Worm (Caenorhabditis elegans) whole organism, L1 larva: Measurements from ENCODE around the gene F19C7.4.
A peak's percentile ranks its signal among the peaks of the same experiment; 100 is the strongest.

Experiments
- C16A3.4 ChIP-seq: fragments of 150-350 bp; optimal IDR thresholded peaks from 2 replicates; lab custom pipeline; 2014; ENCODE audit warnings: missing biosample characterization, missing genetic modification characterization
- Y116A8C.19 ChIP-seq: sonication (generic microtip); optimal IDR thresholded peaks from 2 replicates; lab custom pipeline; 2016; ENCODE audit warnings: missing compliant biosample characterization, missing genetic modification characterization, borderline replicate concordance
- aha-1 ChIP-seq: fragments of 150-350 bp; optimal IDR thresholded peaks from 2 replicates; lab custom pipeline; 2014; ENCODE audit warnings: missing biosample characterization, missing genetic modification characterization
- aly-2 ChIP-seq: fragments of 150-350 bp; optimal IDR thresholded peaks from 2 replicates; lab custom pipeline; 2014; ENCODE audit warnings: missing biosample characterization, missing genetic modification characterization
- ceh-82 ChIP-seq, 3 experiments: fragments of 150-350 bp in 1 of 3; sonication (generic microtip) in 2 of 3; optimal IDR thresholded peaks; 2 replicates each; lab custom pipeline; 2014 to 2017; ENCODE audit warnings: missing biosample characterization in 3 of 3, missing genetic modification characterization in 3 of 3
- ces-1 ChIP-seq: fragments of 150-350 bp; optimal IDR thresholded peaks from 2 replicates; lab custom pipeline; 2014; ENCODE audit warnings: missing biosample characterization, missing genetic modification reagents, missing genetic modification characterization
- dsc-1 ChIP-seq: sonication (generic microtip); optimal IDR thresholded peaks from 2 replicates; lab custom pipeline; 2016; ENCODE audit warnings: mild to moderate bottlenecking, missing genetic modification characterization, missing compliant biosample characterization
- efl-1 ChIP-seq, 4 experiments: fragments of 150-350 bp; optimal IDR thresholded peaks in 3 of 4; peaks in 1 of 4; 1 replicate in 1 of 4; 2 replicates in 3 of 4; lab custom pipeline; 2014; ENCODE audit warnings: missing biosample characterization in 2 of 4, missing genetic modification characterization in 2 of 4, missing genetic modification reagents in 2 of 4
- efl-3 ChIP-seq: fragments of 200-800 bp; sonication (Bioruptor generic); optimal IDR thresholded peaks from 2 replicates; lab custom pipeline; 2018; ENCODE audit warnings: mild to moderate bottlenecking, missing genetic modification characterization, missing compliant biosample characterization
- egl-13 ChIP-seq: sonication (generic microtip); optimal IDR thresholded peaks from 2 replicates; lab custom pipeline; 2016; ENCODE audit warnings: missing genotype, missing genetic modification reagents, missing genetic modification characterization, missing compliant biosample characterization
- elt-2 ChIP-seq: sonication (generic microtip); optimal IDR thresholded peaks from 2 replicates; lab custom pipeline; 2016; ENCODE audit warnings: missing genetic modification characterization, mild to moderate bottlenecking, inconsistent platforms, missing compliant biosample characterization, missing genetic modification reagents
- fkh-8 ChIP-seq: sonication (generic microtip); optimal IDR thresholded peaks from 2 replicates; lab custom pipeline; 2016; ENCODE audit warnings: mild to moderate bottlenecking, missing genetic modification characterization, missing compliant biosample characterization
- hlh-17 ChIP-seq: fragments of 200-800 bp; sonication (Bioruptor generic); optimal IDR thresholded peaks from 2 replicates; lab custom pipeline; 2018; ENCODE audit warnings: missing genetic modification characterization, mild to moderate bottlenecking, missing compliant biosample characterization, moderate library complexity, borderline replicate concordance
- hpl-2 ChIP-seq: fragments of 150-350 bp; optimal IDR thresholded peaks from 2 replicates; lab custom pipeline; 2014; ENCODE audit warnings: missing biosample characterization, missing genetic modification reagents, missing genetic modification characterization
- jun-1 ChIP-seq: fragments of 150-350 bp; optimal IDR thresholded peaks from 2 replicates; lab custom pipeline; 2014; ENCODE audit warnings: missing biosample characterization, missing genetic modification reagents, missing genetic modification characterization
- lsy-2 ChIP-seq, 2 experiments: fragments of 150-350 bp; optimal IDR thresholded peaks; 2 replicates each; lab custom pipeline; 2014; ENCODE audit warnings: missing biosample characterization in 2 of 2, missing genetic modification characterization in 2 of 2
- mab-9 ChIP-seq: fragments of 200-800 bp; sonication (Bioruptor generic); IDR thresholded peaks from 2 replicates; pipeline ENCODE4 v1.3.6; 2022; ENCODE audit warnings: missing genetic modification reagents, missing genetic modification characterization, missing compliant biosample characterization
- mdl-1 ChIP-seq, 2 experiments: fragments of 150-350 bp; optimal IDR thresholded peaks; 2 replicates each; lab custom pipeline; 2014 to 2017; ENCODE audit warnings: missing biosample characterization in 2 of 2, missing genetic modification characterization in 2 of 2, inconsistent platforms in 1 of 2
- mef-2 ChIP-seq: fragments of 150-350 bp; optimal IDR thresholded peaks from 2 replicates; lab custom pipeline; 2014; ENCODE audit warnings: missing biosample characterization, missing genetic modification characterization
- mep-1 ChIP-seq: fragments of 150-350 bp; optimal IDR thresholded peaks from 2 replicates; lab custom pipeline; 2014; ENCODE audit warnings: missing biosample characterization, missing genetic modification characterization
- nhr-11 ChIP-seq: fragments of 150-350 bp; optimal IDR thresholded peaks from 2 replicates; lab custom pipeline; 2014; ENCODE audit warnings: missing biosample characterization, missing genetic modification characterization
- nhr-237 ChIP-seq: fragments of 150-350 bp; optimal IDR thresholded peaks from 2 replicates; lab custom pipeline; 2014; ENCODE audit warnings: missing biosample characterization, missing genetic modification characterization
- nhr-28 ChIP-seq: fragments of 150-350 bp; optimal IDR thresholded peaks from 2 replicates; lab custom pipeline; 2014; ENCODE audit warnings: missing biosample characterization, missing genetic modification characterization
- nhr-76 ChIP-seq: sonication (generic microtip); optimal IDR thresholded peaks from 2 replicates; lab custom pipeline; 2017; ENCODE audit warnings: missing biosample characterization, missing genetic modification characterization
- nhr-84 ChIP-seq: sonication (generic microtip); optimal IDR thresholded peaks from 2 replicates; lab custom pipeline; 2017; ENCODE audit warnings: missing biosample characterization, missing genetic modification characterization
- nhr-85 ChIP-seq: sonication (generic microtip); peaks from one replicate; lab custom pipeline; 2016; ENCODE audit warnings: missing genetic modification characterization, inconsistent platforms, missing compliant biosample characterization
- pag-3 ChIP-seq: sonication (generic microtip); optimal IDR thresholded peaks from 2 replicates; lab custom pipeline; 2017; ENCODE audit warnings: missing genetic modification characterization, mild to moderate bottlenecking, missing compliant biosample characterization, antibody characterized with exemption, borderline replicate concordance; ENCODE audit not compliant: insufficient read depth
- pax-3 ChIP-seq: fragments of 200-800 bp; sonication (Bioruptor generic); optimal IDR thresholded peaks from 2 replicates; lab custom pipeline; 2018; ENCODE audit warnings: mild to moderate bottlenecking, missing genetic modification characterization, moderate library complexity, missing compliant biosample characterization
- skn-1 ChIP-seq: fragments of 150-350 bp; optimal IDR thresholded peaks from 2 replicates; lab custom pipeline; 2014; ENCODE audit warnings: missing biosample characterization, missing genetic modification characterization
- snpc-4 ChIP-seq: fragments of 150-350 bp; optimal IDR thresholded peaks from 2 replicates; lab custom pipeline; 2014; ENCODE audit warnings: missing biosample characterization, missing genetic modification characterization
- sox-4 ChIP-seq: sonication (generic microtip); optimal IDR thresholded peaks from 2 replicates; lab custom pipeline; 2016; ENCODE audit warnings: missing genetic modification characterization, missing compliant biosample characterization
- tbx-2 ChIP-seq: sonication (generic microtip); optimal IDR thresholded peaks from 2 replicates; lab custom pipeline; 2016; ENCODE audit warnings: missing genetic modification characterization, missing compliant biosample characterization
- unc-86 ChIP-seq: sonication (generic microtip); optimal IDR thresholded peaks from 2 replicates; lab custom pipeline; 2016; ENCODE audit warnings: missing genetic modification characterization, missing compliant biosample characterization
- xbp-1 ChIP-seq: sonication (generic microtip); optimal IDR thresholded peaks from 2 replicates; lab custom pipeline; 2016; ENCODE audit warnings: missing genetic modification characterization, missing compliant biosample characterization
- ztf-11 ChIP-seq, 2 experiments: sonication (generic microtip); optimal IDR thresholded peaks; 2 replicates each; lab custom pipeline; 2016 to 2017; ENCODE audit warnings: missing genetic modification characterization in 2 of 2, missing biosample characterization in 1 of 2, missing compliant biosample characterization in 1 of 2
- ztf-4 ChIP-seq: fragments of 150-350 bp; optimal IDR thresholded peaks from 2 replicates; lab custom pipeline; 2014; ENCODE audit warnings: missing biosample characterization, missing genetic modification characterization

The F19C7.4 gene

DNA sequence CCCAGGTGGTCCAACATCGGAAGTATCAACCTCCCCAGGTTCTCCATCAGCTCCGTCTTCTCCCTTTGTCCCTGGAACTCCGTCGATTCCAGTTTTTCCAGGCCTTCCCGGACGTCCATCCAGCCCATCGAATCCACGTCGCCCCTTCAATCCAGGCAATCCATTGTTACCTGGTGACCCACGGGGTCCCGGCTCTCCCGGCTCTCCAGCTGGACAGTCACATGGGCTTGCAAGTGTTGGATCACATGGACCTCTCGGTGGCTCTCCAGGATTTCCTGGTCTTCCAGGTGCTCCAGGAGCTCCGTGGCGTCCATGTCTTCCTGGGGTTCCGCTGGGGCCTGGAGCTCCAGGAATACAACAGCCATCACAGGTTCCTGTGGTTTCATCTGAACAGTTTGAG lies 6.0 kb downstream of the F19C7.4 start:
- no peak for TF ChIP-seq aha-1
- TF ChIP-seq nhr-84: no peak
- no peak for TF ChIP-seq aly-2 (tag; lab: Kevin White, UChicago)
- no peak for TF ChIP-seq pag-3 (tag; lab: Kevin White, UChicago)
- no peak for TF ChIP-seq egl-13 (tag; lab: Kevin White, UChicago)
- no peak for TF ChIP-seq ztf-4 (tag; lab: Kevin White, UChicago)
- TF ChIP-seq unc-86 (tag; lab: Kevin White, UChicago): no peak
- no peak for TF ChIP-seq efl-3 (GFP tag; lab: Kevin White, UChicago)
- no peak for TF ChIP-seq xbp-1 (tag; lab: Kevin White, UChicago)
- TF ChIP-seq hpl-2 (GFP tag; lab: Kevin White, UChicago): no peak

DNA sequence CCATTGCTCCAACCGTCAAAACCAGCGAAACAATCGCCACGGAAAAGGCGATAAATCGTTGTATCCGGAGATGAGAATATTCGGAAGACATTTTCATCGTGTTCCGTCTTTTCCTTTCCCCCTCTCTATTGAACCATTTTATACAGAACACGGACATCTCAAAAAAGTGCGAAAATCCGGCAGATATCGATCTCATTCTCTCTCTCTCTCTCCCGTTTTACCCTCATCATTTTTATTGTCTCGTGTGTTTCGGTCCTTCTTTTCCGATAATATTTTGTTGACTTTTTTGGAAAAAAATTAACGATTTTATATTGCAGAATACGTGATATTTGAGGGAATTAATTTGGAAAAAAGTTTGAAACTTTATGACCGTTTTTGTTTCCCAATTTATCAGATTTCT lies 6.9 kb downstream of the F19C7.4 start, which contains the start of gene col-110:
Gene col-110 (minus strand): TSS at position 101 of the 400 bp plus-strand sequence.
- TF ChIP-seq dsc-1 (no peak), nhr-28 (tag; lab: Kevin White, UChicago) (no peak), hpl-2 (GFP tag; lab: Kevin White, UChicago) (no peak), mab-9 (GFP tag; lab: Robert Waterston, UW) (no peak), sox-4 (tag; lab: Kevin White, UChicago) (no peak), ces-1 (no peak)

DNA sequence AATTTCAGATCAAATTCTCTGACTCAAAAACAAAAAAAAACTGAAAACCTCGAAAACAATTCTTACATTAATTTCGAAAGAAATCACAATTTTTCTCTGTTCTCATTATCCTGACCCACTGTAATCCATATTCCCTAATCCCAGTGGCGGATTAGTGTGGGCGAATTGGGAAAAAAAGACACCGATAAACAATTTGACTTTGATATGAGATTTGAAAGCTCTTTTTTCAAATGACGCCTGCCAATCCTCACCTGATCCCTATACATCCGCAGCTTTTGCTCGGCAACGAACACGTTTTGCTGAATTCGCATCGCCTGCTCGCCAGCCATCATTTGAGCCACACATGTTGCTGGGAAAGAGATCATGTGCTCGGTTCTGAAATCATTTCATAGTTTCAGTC lies 9.1 kb downstream of the F19C7.4 start:
- TF ChIP-seq pax-3 (peak; percentile 61), nhr-85 (tag; lab: Kevin White, UChicago) (peak; percentile 62), nhr-237 (tag; lab: Kevin White, UChicago) (no peak), dsc-1 (peak; percentile 61), fkh-8 (tag; lab: Kevin White, UChicago) (peak; percentile 48), tbx-2 (tag; lab: Kevin White, UChicago) (no peak), nhr-76 (tag; lab: Kevin White, UChicago) (no peak), efl-1 (optimal IDR thresholded peaks at IDR 0.05; lab: Kevin White, UChicago) (no peak), efl-1 (GFP tag; optimal IDR thresholded peaks at IDR 0.05 in 1 of 2; lab: Kevin White, UChicago) (peak in 1 of 2 experiments; percentile 39), nhr-11 (tag; lab: Kevin White, UChicago) (no peak), mep-1 (no peak), nhr-28 (tag; lab: Kevin White, UChicago) (no peak), ceh-82 (tag; optimal IDR thresholded peaks at IDR 0.05; lab: Kevin White, UChicago) (no peak), hlh-17 (GFP tag; lab: Kevin White, UChicago) (no peak)

DNA sequence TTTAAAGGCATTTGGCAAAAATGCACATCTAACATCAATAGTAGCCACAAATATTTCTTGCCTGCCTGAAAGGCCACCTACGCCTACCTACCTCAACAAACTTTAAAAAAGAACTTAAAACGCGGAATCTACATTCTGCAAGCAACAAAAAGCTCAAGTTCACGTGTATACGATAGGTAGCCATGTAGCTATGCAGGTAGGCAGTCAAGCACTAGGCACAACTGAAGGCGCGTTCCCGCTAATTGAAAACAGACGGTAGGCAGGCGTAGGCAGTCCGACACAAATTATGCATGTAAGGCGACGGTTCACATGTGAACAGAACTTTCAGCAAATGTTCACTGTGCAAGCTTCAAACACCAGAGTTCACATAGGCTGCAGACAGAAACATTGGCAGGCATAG lies 9.9 kb downstream of the F19C7.4 start:
- TF ChIP-seq nhr-84 (no peak), C16A3.4 (tag; lab: Kevin White, UChicago) (no peak), ztf-11 (tag; optimal IDR thresholded peaks at IDR 0.05; lab: Kevin White, UChicago) (no peak), mep-1 (no peak), lsy-2 (tag; optimal IDR thresholded peaks at IDR 0.05; lab: Kevin White, UChicago) (no peak), ztf-4 (tag; lab: Kevin White, UChicago) (no peak), Y116A8C.19 (tag; lab: Kevin White, UChicago) (no peak), elt-2 (tag; lab: Kevin White, UChicago) (no peak), jun-1 (tag; lab: Kevin White, UChicago) (no peak), mdl-1 (tag; optimal IDR thresholded peaks at IDR 0.05; lab: Kevin White, UChicago) (no peak), mef-2 (no peak), xbp-1 (tag; lab: Kevin White, UChicago) (no peak), snpc-4 (tag; lab: Kevin White, UChicago) (no peak), aha-1 (no peak), skn-1 (tag; lab: Kevin White, UChicago) (no peak)
- TF ChIP-seq, all 84 proteins: peak for 0
